Worm (Caenorhabditis elegans): ENCODE data around the gene C04E7.3.
"Not testable (repeated sequence)": the region's sequence is repeated elsewhere in the genome, so short reads cannot be mapped to it uniquely, and the experiment has no call there.

Gene C04E7.3

ce11 chrX:295726-296125 is 51.3 kb downstream of the C04E7.3 start:
- no peak for TF ChIP-seq tra-4 (tag; optimal IDR thresholded peaks at IDR 0.05)
- no peak for TF ChIP-seq ceh-36 (tag; optimal IDR thresholded peaks at IDR 0.05)
- TF ChIP-seq hnd-1 (tag; optimal IDR thresholded peaks at IDR 0.05): no peak
- TF ChIP-seq ets-7 (tag; optimal IDR thresholded peaks at IDR 0.05): no peak
- no peak for TF ChIP-seq F13C5.2 (tag; optimal IDR thresholded peaks at IDR 0.05)
- no peak for TF ChIP-seq tbx-11 (GFP tag; IDR thresholded peaks at IDR 0.05)
- TF ChIP-seq scrt-1 (GFP tag; IDR thresholded peaks at IDR 0.05): no peak

DNA sequence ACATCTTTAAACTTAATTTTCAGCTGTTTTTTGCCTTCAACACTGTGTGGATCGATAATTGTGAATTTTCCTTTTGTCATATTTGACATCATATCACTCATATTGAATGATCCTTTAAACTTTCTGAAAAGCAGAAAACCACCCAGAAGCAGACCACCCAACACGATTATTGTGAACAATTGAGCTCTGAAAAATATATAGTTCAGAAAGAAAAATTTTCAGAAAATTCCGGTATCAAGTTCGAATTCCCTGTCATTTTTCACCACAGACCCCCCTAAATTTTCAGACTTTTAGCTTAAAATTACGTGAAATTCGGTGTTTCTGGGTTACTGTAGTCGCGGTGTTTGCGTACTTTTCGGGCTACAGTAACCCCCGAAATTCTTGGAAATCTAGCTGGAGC is 60.9 kb downstream of the C04E7.3 start, which contains the start of gene Y47C4A.1:
Gene Y47C4A.1, minus strand, starts transcription at position 101 of the 400 bp plus-strand sequence.
- not testable (repeated sequence) for TF ChIP-seq tbx-37 (GFP tag; conservative IDR thresholded peaks at IDR 0.05); ceh-36 (tag; optimal IDR thresholded peaks at IDR 0.05); B0310.2 (tag; optimal IDR thresholded peaks at IDR 0.05)
